Worm (Caenorhabditis elegans) whole organism, L1 larva: ENCODE measurements around the gene lhfp-4.

ENCODE experiments used
- C04F5.9 ChIP-seq: sonication (generic microtip); optimal IDR thresholded peaks from 2 replicates; lab custom pipeline; 2016; ENCODE audit warnings: missing genetic modification characterization, missing compliant biosample characterization
- elt-2 ChIP-seq: sonication (generic microtip); optimal IDR thresholded peaks from 2 replicates; lab custom pipeline; 2016; ENCODE audit warnings: missing genetic modification characterization, mild to moderate bottlenecking, inconsistent platforms, missing compliant biosample characterization, missing genetic modification reagents
- elt-3 ChIP-seq, 6 experiments: fragments of 150-350 bp in 1 of 6; sonication (generic microtip); optimal IDR thresholded peaks; 2 replicates each; lab custom pipeline; 2017 to 2018; ENCODE audit warnings: missing biosample characterization in 6 of 6, missing genetic modification characterization in 6 of 6, inconsistent platforms in 1 of 6
- lin-35 ChIP-seq, 2 experiments: fragments of 150-350 bp; optimal IDR thresholded peaks; 2 replicates each; lab custom pipeline; 2014; ENCODE audit warnings: missing biosample characterization in 2 of 2, missing genetic modification characterization in 2 of 2, missing genetic modification reagents in 2 of 2

DNA sequence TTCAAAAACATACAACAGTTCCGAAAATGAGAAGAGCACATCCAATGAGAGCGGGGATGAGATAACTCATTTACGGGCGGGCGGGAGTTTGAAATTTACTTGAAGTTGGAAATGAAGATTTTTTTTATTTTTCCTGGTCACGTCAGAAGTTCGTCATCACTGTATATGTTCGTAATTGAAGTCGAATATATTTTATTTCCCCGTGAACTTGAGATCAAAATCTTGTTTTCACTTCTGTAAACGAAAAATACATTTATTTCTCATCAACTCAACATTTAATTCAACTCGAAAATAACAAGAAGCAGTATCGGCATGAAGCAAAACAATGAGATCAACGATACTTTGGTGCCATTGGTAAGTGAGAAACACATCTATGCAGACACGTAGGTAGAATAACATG lies 41.0 kb downstream of the lhfp-4 start, which contains the start of gene C49C3.20:
- TF ChIP-seq elt-3 (tag; optimal IDR thresholded peaks at IDR 0.05; lab: Kevin White, UChicago): no peak
- no peak for TF ChIP-seq lin-35 (GFP tag; optimal IDR thresholded peaks at IDR 0.05; lab: Kevin White, UChicago)
- TF ChIP-seq C04F5.9: no peak
- no peak for TF ChIP-seq elt-2 (tag; lab: Kevin White, UChicago)
